Worm (Caenorhabditis elegans) whole organism, L3 larva: Measurements from ENCODE around the gene W08E12.7.

ENCODE experiments used
- daf-12 ChIP-seq: fragments of 150-350 bp; optimal IDR thresholded peaks from 2 replicates; lab custom pipeline; 2014; ENCODE audit warnings: missing biosample characterization, missing genetic modification reagents, missing genetic modification characterization
- nhr-12 ChIP-seq: fragments of 150-350 bp; optimal IDR thresholded peaks from 2 replicates; lab custom pipeline; 2014; ENCODE audit warnings: missing biosample characterization, missing genetic modification characterization
- nhr-76 ChIP-seq: fragments of 150-350 bp; sonication (generic microtip); optimal IDR thresholded peaks from 5 replicates; lab custom pipeline; 2014; ENCODE audit warnings: missing biosample characterization, missing genetic modification characterization
- unc-39 ChIP-seq: sonication (generic microtip); optimal IDR thresholded peaks from 4 replicates; lab custom pipeline; 2017; ENCODE audit warnings: missing biosample characterization, missing genetic modification characterization
- ztf-11 ChIP-seq: fragments of 150-350 bp; optimal IDR thresholded peaks from 2 replicates; lab custom pipeline; 2014; ENCODE audit warnings: missing biosample characterization, missing genetic modification characterization

DNA sequence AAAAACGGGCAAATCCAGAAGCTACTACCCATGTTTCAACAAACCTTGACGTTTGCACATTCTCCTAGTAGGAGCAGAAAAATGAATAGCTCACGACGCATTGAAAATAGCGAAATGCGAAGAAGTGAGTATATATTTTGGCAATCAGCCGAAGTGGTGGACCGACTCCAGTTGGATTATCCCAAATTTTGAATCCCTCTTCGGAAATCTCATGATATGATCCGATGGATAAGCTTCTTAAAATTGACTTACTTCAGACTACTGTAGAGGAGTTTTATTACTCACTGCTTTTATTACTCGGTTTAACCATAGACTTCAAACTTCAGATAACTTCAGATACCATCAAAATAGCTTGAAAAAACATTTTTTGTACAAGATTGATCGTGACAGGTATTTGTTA is 5.7 kb upstream of the W08E12.7 start, which contains the start of gene gcy-23:
- no peak for TF ChIP-seq nhr-76
- TF ChIP-seq daf-12 = no peak
- TF ChIP-seq nhr-12 (tag; lab: Kevin White, UChicago) = no peak
- no peak for TF ChIP-seq ztf-11
- TF ChIP-seq unc-39 = no peak
